Worm (Caenorhabditis elegans) whole organism, L4 larva: ENCODE results near the gene rig-4.
A peak's percentile ranks its signal among the peaks of the same experiment; 100 is the strongest.

ENCODE experiments used
- D1046.2 ChIP-seq: fragments of 200-800 bp; sonication (Bioruptor generic); IDR thresholded peaks from 2 replicates; pipeline ENCODE4 v1.3.6; 2022; ENCODE audit warnings: missing genetic modification characterization, missing compliant biosample characterization
- F26F4.8 ChIP-seq: fragments of 200-800 bp; sonication (Bioruptor generic); conservative IDR thresholded peaks from 2 replicates; pipeline ENCODE4 v1.3.6; 2022; ENCODE audit warnings: missing genetic modification characterization, missing compliant biosample characterization
- F44E2.7 ChIP-seq: fragments of 200-800 bp; sonication (Bioruptor generic); IDR thresholded peaks from 2 replicates; pipeline ENCODE4 v2.1.2; 2022; ENCODE audit warnings: missing genetic modification characterization, missing compliant biosample characterization
- F49E8.2 ChIP-seq: sonication (generic microtip); optimal IDR thresholded peaks from 2 replicates; lab custom pipeline; 2016; ENCODE audit warnings: missing compliant biosample characterization, mild to moderate bottlenecking, missing genetic modification characterization, borderline replicate concordance
- ZK546.5 ChIP-seq, 2 experiments: sonication (generic microtip); optimal IDR thresholded peaks; 2 replicates each; lab custom pipeline; 2017; ENCODE audit warnings: missing biosample characterization in 2 of 2, missing genetic modification characterization in 2 of 2
- aha-1 ChIP-seq: fragments of 150-350 bp; peaks from one replicate; lab custom pipeline; 2014; ENCODE audit warnings: missing biosample characterization, missing genetic modification characterization
- aly-2 ChIP-seq: sonication (generic microtip); optimal IDR thresholded peaks from 2 replicates; lab custom pipeline; 2018; ENCODE audit warnings: missing biosample characterization, missing genetic modification characterization
- ama-1 ChIP-seq: fragments of 150-350 bp; optimal IDR thresholded peaks from 2 replicates; lab custom pipeline; 2014; ENCODE audit warnings: inconsistent platforms, mixed read lengths
- arid-1 ChIP-seq: fragments of 200-800 bp; sonication (Bioruptor generic); conservative IDR thresholded peaks from 2 replicates; pipeline ENCODE4 v1.3.6; 2022; ENCODE audit warnings: missing genetic modification reagents, missing genetic modification characterization, missing compliant biosample characterization
- attf-4 ChIP-seq: sonication (generic microtip); optimal IDR thresholded peaks from 3 replicates; lab custom pipeline; 2017; ENCODE audit warnings: missing biosample characterization, missing genetic modification characterization
- ceh-20 ChIP-seq: fragments of 200-800 bp; sonication (Bioruptor generic); IDR thresholded peaks from 2 replicates; pipeline ENCODE4 v1.3.6; 2022; ENCODE audit warnings: missing genetic modification reagents, missing genetic modification characterization, missing compliant biosample characterization
- ctbp-1 ChIP-seq: fragments of 200-800 bp; sonication (Bioruptor generic); IDR thresholded peaks from 2 replicates; pipeline ENCODE4 v1.3.6; 2022; ENCODE audit warnings: missing genetic modification reagents, missing genetic modification characterization, missing compliant biosample characterization
- daf-19 ChIP-seq: fragments of 200-800 bp; sonication (Bioruptor generic); conservative IDR thresholded peaks from 2 replicates; pipeline ENCODE4 v1.3.6; 2022; ENCODE audit warnings: missing genetic modification characterization, missing compliant biosample characterization
- dmd-6 ChIP-seq: fragments of 200-800 bp; sonication (Bioruptor generic); IDR thresholded peaks from 2 replicates; pipeline ENCODE4 v1.3.6; 2022; ENCODE audit warnings: missing genetic modification reagents, missing genetic modification characterization, missing compliant biosample characterization
- duxl-1 ChIP-seq: sonication (generic microtip); optimal IDR thresholded peaks from 2 replicates; lab custom pipeline; 2016; ENCODE audit warnings: mild to moderate bottlenecking, missing genetic modification characterization, moderate library complexity, missing compliant biosample characterization; ENCODE audit not compliant: poor library complexity
- dve-1 ChIP-seq: sonication (generic microtip); optimal IDR thresholded peaks from 2 replicates; lab custom pipeline; 2017; ENCODE audit warnings: antibody characterized with exemption, mild to moderate bottlenecking, missing genetic modification characterization, missing compliant biosample characterization; ENCODE audit not compliant: insufficient read depth
- fkh-10 ChIP-seq: fragments of 150-350 bp; optimal IDR thresholded peaks from 2 replicates; lab custom pipeline; 2014; ENCODE audit warnings: missing biosample characterization, missing genetic modification reagents, missing genetic modification characterization
- fos-1 ChIP-seq: fragments of 150-350 bp; optimal IDR thresholded peaks from 2 replicates; lab custom pipeline; 2014; ENCODE audit warnings: missing biosample characterization, missing genetic modification characterization
- hif-1 ChIP-seq, 2 experiments: sonication (generic microtip); optimal IDR thresholded peaks; 2 replicates each; lab custom pipeline; 2016 to 2017; ENCODE audit warnings: missing compliant biosample characterization in 2 of 2, missing genetic modification characterization in 2 of 2, missing genetic modification reagents in 2 of 2, missing genotype in 2 of 2, mild to moderate bottlenecking in 1 of 2
- hlh-30 ChIP-seq: sonication (generic microtip); optimal IDR thresholded peaks from 2 replicates; lab custom pipeline; 2017; ENCODE audit warnings: antibody characterized with exemption, mild to moderate bottlenecking, missing genetic modification characterization, missing compliant biosample characterization; ENCODE audit not compliant: insufficient read depth
- jun-1 ChIP-seq: fragments of 150-350 bp; optimal IDR thresholded peaks from 2 replicates; lab custom pipeline; 2014; ENCODE audit warnings: missing biosample characterization, missing genetic modification reagents, missing genetic modification characterization
- lim-7 ChIP-seq: fragments of 200-800 bp; sonication (Bioruptor generic); IDR thresholded peaks from 2 replicates; pipeline ENCODE4 v1.3.6; 2022; ENCODE audit warnings: missing genetic modification characterization, missing compliant biosample characterization
- lin-1 ChIP-seq: fragments of 200-800 bp; sonication (Bioruptor generic); IDR thresholded peaks from 2 replicates; pipeline ENCODE4 v1.3.6; 2022; ENCODE audit warnings: missing genetic modification reagents, missing genetic modification characterization, missing compliant biosample characterization
- lin-38 ChIP-seq: fragments of 200-800 bp; sonication (Bioruptor generic); IDR thresholded peaks from 2 replicates; pipeline ENCODE4 v1.3.6; 2022; ENCODE audit warnings: missing genetic modification reagents, missing genetic modification characterization, missing compliant biosample characterization
- lsy-2 ChIP-seq, 2 experiments: fragments of 150-350 bp in 1 of 2; sonication (generic microtip) in 1 of 2; optimal IDR thresholded peaks; 2 replicates each; lab custom pipeline; 2014 to 2017; ENCODE audit warnings: missing biosample characterization in 2 of 2, missing genetic modification characterization in 2 of 2
- madf-5 ChIP-seq, 2 experiments: fragments of 200-800 bp; sonication (Bioruptor generic); IDR thresholded peaks; 2 replicates each; pipeline ENCODE4 v1.3.6; 2022; ENCODE audit warnings: missing compliant biosample characterization in 2 of 2, missing genetic modification characterization in 2 of 2
- mdl-1 ChIP-seq, 2 experiments: fragments of 150-350 bp in 1 of 2; sonication (generic microtip) in 1 of 2; optimal IDR thresholded peaks; 2 replicates each; lab custom pipeline; 2014 to 2017; ENCODE audit warnings: missing biosample characterization in 2 of 2, missing genetic modification characterization in 2 of 2
- mdt-29 ChIP-seq: fragments of 200-800 bp; sonication (Bioruptor generic); IDR thresholded peaks from 2 replicates; pipeline ENCODE4 v1.3.6; 2022; ENCODE audit warnings: missing genetic modification reagents, missing genetic modification characterization, missing compliant biosample characterization
- mep-1 ChIP-seq: fragments of 150-350 bp; sonication (generic microtip); optimal IDR thresholded peaks from 3 replicates; lab custom pipeline; 2014; ENCODE audit warnings: missing biosample characterization, missing genetic modification characterization
- mes-2 ChIP-seq: sonication (generic microtip); optimal IDR thresholded peaks from 2 replicates; lab custom pipeline; 2016; ENCODE audit warnings: missing genotype, mild to moderate bottlenecking, missing genetic modification characterization, missing compliant biosample characterization; ENCODE audit not compliant: poor library complexity, severe bottlenecking
- mxl-3 ChIP-seq: fragments of 200-800 bp; sonication (Bioruptor generic); optimal IDR thresholded peaks from 2 replicates; lab custom pipeline; 2018; ENCODE audit warnings: mild to moderate bottlenecking, missing genetic modification characterization, missing compliant biosample characterization
- nhr-28 ChIP-seq: fragments of 150-350 bp; optimal IDR thresholded peaks from 2 replicates; lab custom pipeline; 2014; ENCODE audit warnings: missing biosample characterization, missing genetic modification characterization
- nhr-41 ChIP-seq: fragments of 200-800 bp; sonication (Bioruptor generic); IDR thresholded peaks from 2 replicates; pipeline ENCODE4 v1.3.6; 2022; ENCODE audit warnings: missing genetic modification reagents, missing genetic modification characterization, missing compliant biosample characterization
- nhr-42 ChIP-seq: fragments of 200-800 bp; sonication (Bioruptor generic); IDR thresholded peaks from 2 replicates; pipeline ENCODE4 v1.3.6; 2022; ENCODE audit warnings: missing genetic modification characterization, missing compliant biosample characterization
- nhr-6 ChIP-seq: fragments of 150-350 bp; optimal IDR thresholded peaks from 2 replicates; lab custom pipeline; 2014; ENCODE audit warnings: missing biosample characterization, missing genetic modification characterization
- nhr-76 ChIP-seq: fragments of 150-350 bp; optimal IDR thresholded peaks from 2 replicates; lab custom pipeline; 2014; ENCODE audit warnings: missing biosample characterization, missing genetic modification characterization
- nhr-77 ChIP-seq: fragments of 150-350 bp; optimal IDR thresholded peaks from 2 replicates; lab custom pipeline; 2014; ENCODE audit warnings: missing biosample characterization, missing genetic modification characterization
- pqm-1 ChIP-seq: sonication (generic microtip); optimal IDR thresholded peaks from 2 replicates; lab custom pipeline; 2017; ENCODE audit warnings: missing biosample characterization, missing genetic modification characterization
- rbr-2 ChIP-seq: sonication (generic microtip); optimal IDR thresholded peaks from 2 replicates; lab custom pipeline; 2016; ENCODE audit warnings: missing genotype, missing genetic modification characterization, missing compliant biosample characterization
- skn-1 ChIP-seq: fragments of 150-350 bp; optimal IDR thresholded peaks from 2 replicates; lab custom pipeline; 2014; ENCODE audit warnings: missing biosample characterization, missing genetic modification characterization
- spr-3 ChIP-seq: fragments of 200-800 bp; sonication (Bioruptor generic); optimal IDR thresholded peaks from 2 replicates; lab custom pipeline; 2018; ENCODE audit warnings: mild to moderate bottlenecking, missing genetic modification characterization, missing compliant biosample characterization
- unc-62 ChIP-seq, 3 experiments: fragments of 150-350 bp in 1 of 3; sonication (generic microtip); optimal IDR thresholded peaks in 2 of 3; peaks in 1 of 3; 1 replicate in 1 of 3; 2 replicates in 2 of 3; lab custom pipeline; 2014 to 2017; ENCODE audit warnings: missing biosample characterization in 3 of 3, missing genetic modification characterization in 3 of 3, missing genetic modification reagents in 3 of 3, missing genotype in 1 of 3
- vab-7 ChIP-seq: fragments of 200-800 bp; sonication (Bioruptor generic); IDR thresholded peaks from 2 replicates; pipeline ENCODE4 v1.3.6; 2022; ENCODE audit warnings: missing genetic modification reagents, missing genetic modification characterization, missing compliant biosample characterization
- zfp-3 ChIP-seq: fragments of 200-800 bp; sonication (Bioruptor generic); conservative IDR thresholded peaks from 2 replicates; pipeline ENCODE4 v1.3.6; 2022; ENCODE audit warnings: missing genetic modification reagents, missing genetic modification characterization, missing compliant biosample characterization
- zip-11 ChIP-seq: fragments of 200-800 bp; sonication (Bioruptor generic); IDR thresholded peaks from 2 replicates; pipeline ENCODE4 v1.3.6; 2022; ENCODE audit warnings: missing genetic modification characterization, missing compliant biosample characterization
- zip-2 ChIP-seq: fragments of 150-350 bp; optimal IDR thresholded peaks from 2 replicates; lab custom pipeline; 2014; ENCODE audit warnings: missing biosample characterization, missing genetic modification characterization
- ztf-11 ChIP-seq: fragments of 150-350 bp; optimal IDR thresholded peaks from 2 replicates; lab custom pipeline; 2014; ENCODE audit warnings: missing biosample characterization, missing genetic modification characterization

rig-4 gene

ce11 chrIV:8040610-8041317 lies 36.8 kb upstream of the rig-4 start:
- TF ChIP-seq mdl-1 (tag; optimal IDR thresholded peaks at IDR 0.05; lab: Kevin White, UChicago), result peak in 1 of 2 experiments; percentile 10
- peak in 1 of 2 experiments; percentile 92 for TF ChIP-seq unc-62 (GFP tag; optimal IDR thresholded peaks at IDR 0.05 in 1 of 2; lab: Kevin White, UChicago)
- TF ChIP-seq unc-62 (tag; optimal IDR thresholded peaks at IDR 0.05; lab: Kevin White, UChicago), result no peak
- peak; percentile 11 for TF ChIP-seq dve-1 (tag; lab: Kevin White, UChicago)
- no peak for TF ChIP-seq nhr-76 (tag; lab: Kevin White, UChicago)
- peak; percentile 43 for TF ChIP-seq rbr-2 (tag; lab: Kevin White, UChicago)
- TF ChIP-seq fkh-10 (GFP tag; lab: Kevin White, UChicago), result peak; percentile 89
- TF ChIP-seq madf-5 (GFP tag; IDR thresholded peaks at IDR 0.05; lab: Robert Waterston, UW), result no peak
- peak in 1 of 2 experiments; percentile 26 for TF ChIP-seq lsy-2 (tag; optimal IDR thresholded peaks at IDR 0.05; lab: Kevin White, UChicago)
- TF ChIP-seq nhr-6 (tag; lab: Kevin White, UChicago), result no peak
- TF ChIP-seq zip-11 (GFP tag; lab: Robert Waterston, UW), result no peak
- TF ChIP-seq aha-1 (tag; lab: Kevin White, UChicago), result peak; percentile 80
- TF ChIP-seq ctbp-1, result peak; percentile 71; the same call in 1 of the 2 replicates
- TF ChIP-seq mep-1 (tag; lab: Kevin White, UChicago), result peak; percentile 46

DNA sequence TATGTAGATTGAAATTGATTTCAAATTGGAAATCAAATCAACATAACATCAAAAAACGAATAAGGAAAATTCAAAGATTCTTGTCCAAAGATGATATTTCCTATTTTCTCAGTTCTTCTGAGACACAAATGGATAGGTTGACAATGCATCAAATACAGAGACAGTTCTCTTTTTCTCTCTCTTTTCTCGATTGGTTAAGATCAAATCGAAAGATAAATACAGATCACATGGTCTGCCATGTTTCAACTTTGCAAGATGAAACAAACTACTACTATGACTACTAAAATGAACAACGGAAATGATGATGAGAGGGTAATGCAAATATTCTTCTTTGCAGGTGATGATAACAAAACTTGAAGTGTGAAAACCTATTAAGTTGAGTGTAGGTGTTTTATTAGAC lies 32.6 kb upstream of the rig-4 start:
- TF ChIP-seq duxl-1 (tag; lab: Kevin White, UChicago) (no peak), lsy-2 (tag; optimal IDR thresholded peaks at IDR 0.05; lab: Kevin White, UChicago) (peak in 1 of 2 experiments; percentile 12), aly-2 (tag; lab: Kevin White, UChicago) (no peak), lin-38 (GFP tag; lab: Robert Waterston, UW) (no peak), mxl-3 (GFP tag; lab: Kevin White, UChicago) (peak; percentile 2), F49E8.2 (tag; lab: Kevin White, UChicago) (no peak), hif-1 (tag; optimal IDR thresholded peaks at IDR 0.05; lab: Kevin White, UChicago) (no peak), nhr-41 (no peak), nhr-77 (peak; percentile 17), jun-1 (tag; lab: Kevin White, UChicago) (no peak), nhr-42 (GFP tag; lab: Robert Waterston, UW) (no peak), lin-1 (no peak), lim-7 (GFP tag; lab: Robert Waterston, UW) (no peak), vab-7 (no peak), F44E2.7 (GFP tag; lab: Robert Waterston, UW) (no peak), mes-2 (no peak), zip-2 (no peak), D1046.2 (GFP tag; lab: Robert Waterston, UW) (no peak), ztf-11 (no peak), unc-62 (GFP tag; optimal IDR thresholded peaks at IDR 0.05 in 1 of 2; lab: Kevin White, UChicago) (peak in 1 of 2 experiments; percentile 73), unc-62 (tag; optimal IDR thresholded peaks at IDR 0.05; lab: Kevin White, UChicago) (no peak), dmd-6 (GFP tag; lab: Robert Waterston, UW) (peak; percentile 33; the same call in 1 of the 2 replicates), ceh-20 (no peak), fos-1 (tag; lab: Kevin White, UChicago) (no peak), F26F4.8 (no peak), daf-19 (no peak), zfp-3 (GFP tag; lab: Robert Waterston, UW) (no peak), attf-4 (tag; lab: Kevin White, UChicago) (no peak), ama-1 (no peak), ZK546.5 (tag; optimal IDR thresholded peaks at IDR 0.05; lab: Kevin White, UChicago) (no peak), mep-1 (tag; lab: Kevin White, UChicago) (peak; percentile 34), arid-1 (GFP tag; lab: Robert Waterston, UW) (no peak), ctbp-1 (no peak), skn-1 (tag; lab: Kevin White, UChicago) (no peak), mdt-29 (GFP tag; lab: Robert Waterston, UW) (no peak), pqm-1 (tag; lab: Kevin White, UChicago) (no peak), nhr-28 (tag; lab: Kevin White, UChicago) (peak; percentile 77), spr-3 (GFP tag; lab: Kevin White, UChicago) (no peak), nhr-6 (tag; lab: Kevin White, UChicago) (no peak), hlh-30 (peak; percentile 10)
